Fruit fly (Drosophila melanogaster): ENCODE measurements around the gene CG7632.

DNA sequence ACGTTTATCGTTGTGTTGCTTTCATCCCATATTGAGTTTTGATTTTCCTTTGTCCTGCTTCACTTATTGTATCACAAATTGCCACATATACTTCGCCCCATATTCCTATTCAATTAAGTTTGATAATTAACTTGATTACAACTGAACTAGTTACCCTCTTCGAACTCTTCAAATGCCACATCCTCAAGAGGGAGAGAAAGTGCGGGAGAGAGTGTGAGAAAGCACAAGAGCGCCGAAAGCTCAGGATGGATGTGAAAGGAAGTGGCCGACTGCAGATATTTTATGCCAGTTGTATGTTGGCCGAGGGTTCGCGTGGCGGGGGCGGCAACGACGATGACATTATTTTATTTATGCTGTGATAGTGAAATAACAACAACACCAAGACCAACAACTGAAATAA, 14.0 kb downstream of the CG7632 start, which contains the start of gene Rab26:
- TF ChIP-seq Ada2b (GFP tag; IDR thresholded peaks at IDR 0.05) (no peak), CG7745 (tag; optimal IDR thresholded peaks at IDR 0.05) (no peak), aop (GFP tag; IDR thresholded peaks at IDR 0.05) (no peak), B-H2 (GFP tag; optimal IDR thresholded peaks at IDR 0.05) (no peak), Gsc (GFP tag; IDR thresholded peaks at IDR 0.05) (no peak)
